Worm (Caenorhabditis elegans): ENCODE measurements around the gene C07B5.3.

The C07B5.3 gene

DNA sequence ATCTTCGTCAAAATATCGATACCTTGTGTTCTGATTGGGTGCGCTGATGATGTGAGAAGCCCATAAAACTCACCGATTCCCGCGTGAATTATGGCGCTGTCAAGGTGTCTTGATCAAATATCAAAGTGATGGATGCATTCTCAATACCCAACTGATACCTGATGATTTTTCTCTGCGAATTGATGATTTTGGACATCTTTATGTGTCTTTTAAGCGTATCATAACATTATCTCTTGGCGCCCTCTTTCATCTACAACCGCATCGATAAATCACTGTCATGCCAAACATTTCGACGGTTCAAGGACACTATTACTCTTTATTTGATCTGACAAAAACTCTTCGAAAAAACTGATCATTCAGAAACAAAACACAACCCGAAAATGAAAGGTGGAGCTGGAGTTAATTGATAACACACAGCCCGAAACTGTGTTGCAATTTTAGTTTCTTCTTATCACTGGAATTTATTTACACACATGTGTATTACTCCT is 24.3 kb upstream of the C07B5.3 start (continued):
- TF ChIP-seq Y48G9A.11 (GFP tag; IDR thresholded peaks at IDR 0.05) (no peak), nhr-6 (tag; optimal IDR thresholded peaks at IDR 0.05) (no peak)

DNA sequence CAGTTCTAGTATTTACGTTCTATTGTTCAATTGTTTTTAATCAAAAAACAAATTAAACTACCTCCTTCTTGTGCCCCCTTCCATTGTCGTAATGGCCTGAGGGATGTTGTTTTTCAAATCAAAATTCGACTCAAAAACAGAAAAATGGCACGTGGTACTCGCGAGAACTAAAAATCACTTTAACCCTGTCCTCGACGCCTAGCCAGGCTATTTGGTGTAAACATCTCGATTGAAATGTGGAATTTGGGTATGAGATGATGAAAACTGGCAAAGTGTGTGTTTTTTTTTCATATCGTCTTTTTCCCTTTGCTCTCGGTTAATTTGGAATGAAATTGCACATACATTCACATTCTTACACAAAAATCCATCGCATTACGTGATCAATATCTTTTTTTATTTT is 23.6 kb upstream of the C07B5.3 start:
- TF ChIP-seq nhr-11 (tag; optimal IDR thresholded peaks at IDR 0.05) (no peak), jun-1 (tag; optimal IDR thresholded peaks at IDR 0.05) (no peak), daf-16 (GFP tag; optimal IDR thresholded peaks at IDR 0.05) (peak in 1 of 2 experiments; percentile 49), daf-16 (tag; optimal IDR thresholded peaks at IDR 0.05) (no peak), D1046.2 (GFP tag; IDR thresholded peaks at IDR 0.05) (no peak)

DNA sequence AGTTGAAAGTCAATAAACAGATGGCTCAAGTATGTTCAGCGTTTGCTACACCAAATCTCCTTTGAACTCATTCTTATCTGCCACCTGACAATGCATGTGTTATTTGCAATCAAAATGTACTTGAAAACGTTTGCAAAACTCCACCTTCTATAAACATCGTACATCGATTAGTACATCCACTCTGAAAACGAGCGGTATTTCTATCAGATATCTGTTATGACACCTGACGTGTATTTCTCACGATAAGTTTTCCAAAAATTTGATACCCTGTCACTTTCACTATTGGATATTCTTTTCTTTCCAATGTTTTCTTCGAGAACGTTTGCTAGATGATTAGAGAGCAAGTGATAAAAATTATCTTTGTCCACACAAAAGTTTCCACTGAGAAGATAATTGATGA is 21.4 kb upstream of the C07B5.3 start:
- TF ChIP-seq daf-16 (GFP tag; optimal IDR thresholded peaks at IDR 0.05) (peak in 1 of 2 experiments; percentile 89), daf-16 (tag; optimal IDR thresholded peaks at IDR 0.05) (no peak), lsy-2 (tag; optimal IDR thresholded peaks at IDR 0.05) (peak in 1 of 2 experiments; percentile 2), fos-1 (tag; optimal IDR thresholded peaks at IDR 0.05) (no peak), nhr-28 (tag; optimal IDR thresholded peaks at IDR 0.05) (peak; percentile 24), nhr-102 (tag; optimal IDR thresholded peaks at IDR 0.05) (no peak), mdl-1 (tag; optimal IDR thresholded peaks at IDR 0.05) (peak in 1 of 2 experiments; percentile 16), spr-3 (GFP tag; optimal IDR thresholded peaks at IDR 0.05) (no peak), unc-62 (GFP tag; optimal IDR thresholded peaks at IDR 0.05 in 1 of 2) (peak in 1 of 2 experiments; percentile 70), unc-62 (tag; optimal IDR thresholded peaks at IDR 0.05) (no peak), nhr-11 (tag; optimal IDR thresholded peaks at IDR 0.05) (peak; percentile 35), hlh-11 (tag; optimal IDR thresholded peaks at IDR 0.05) (peak; percentile 18)

DNA sequence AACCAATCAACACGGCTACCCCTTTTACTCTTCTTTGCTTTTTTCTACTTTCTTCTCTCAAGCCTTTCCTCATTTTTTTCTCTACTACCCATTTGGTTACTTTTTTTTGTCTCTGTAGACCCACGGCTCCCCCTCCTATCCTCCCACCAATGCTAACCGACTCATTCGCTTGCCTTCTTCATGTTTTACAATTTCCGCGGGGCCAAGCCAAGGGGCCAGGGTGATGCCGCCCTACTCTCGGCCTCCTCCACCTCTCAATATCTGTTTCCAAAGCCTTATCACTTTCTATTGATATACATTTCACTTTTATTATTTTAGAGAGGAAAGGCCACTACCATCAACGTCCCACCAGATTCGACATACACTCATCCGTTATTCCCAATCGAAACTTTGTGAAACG is 20.3 kb upstream of the C07B5.3 start, which contains the start of gene F49E2.5:
TSS of gene F49E2.5 (plus strand) at position 301 of the 400 bp plus-strand sequence.
- TF ChIP-seq daf-16 (GFP tag; optimal IDR thresholded peaks at IDR 0.05): peak in 1 of 2 experiments; percentile 0
- no peak for TF ChIP-seq daf-16 (tag; optimal IDR thresholded peaks at IDR 0.05)
- no peak for TF ChIP-seq ceh-20 (GFP tag; IDR thresholded peaks at IDR 0.05)
- TF ChIP-seq aha-1 (tag): peak; percentile 2

DNA sequence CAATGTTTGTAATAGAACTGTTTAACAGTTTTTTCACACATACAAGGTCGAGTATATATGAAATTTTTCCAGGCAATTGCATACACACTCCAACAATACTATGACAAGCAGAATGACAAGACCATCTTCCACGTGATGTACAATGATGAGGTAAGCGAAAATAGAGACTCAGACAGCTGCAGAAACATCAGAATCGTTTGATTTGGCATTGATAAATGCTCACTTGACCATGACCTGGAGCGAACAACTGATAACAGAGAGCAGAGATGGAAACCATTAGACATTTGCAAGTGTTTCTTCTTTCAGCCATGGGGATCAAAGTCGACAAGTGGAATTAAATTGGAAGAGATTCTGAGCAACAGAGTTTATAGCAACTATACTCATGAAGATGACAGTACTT is 17.4 kb upstream of the C07B5.3 start:
- TF ChIP-seq mes-2 (tag; optimal IDR thresholded peaks at IDR 0.05; ENCODE audit: poor library complexity, severe bottlenecking): peak; percentile 53
- TF ChIP-seq mxl-3 (GFP tag; optimal IDR thresholded peaks at IDR 0.05): peak; percentile 70
- no peak for TF ChIP-seq dmd-8 (GFP tag; IDR thresholded peaks at IDR 0.05)
- no peak for TF ChIP-seq fos-1 (tag; optimal IDR thresholded peaks at IDR 0.05)
- TF ChIP-seq mxl-2 (GFP tag; conservative IDR thresholded peaks at IDR 0.05): no peak
- no peak for TF ChIP-seq Y105C5A.15 (GFP tag; IDR thresholded peaks at IDR 0.05)
- peak; percentile 60; the same call in 1 of the 2 replicates for TF ChIP-seq php-3 (GFP tag; IDR thresholded peaks at IDR 0.05)
- no peak for TF ChIP-seq ztf-11 (tag; optimal IDR thresholded peaks at IDR 0.05)
- no peak for TF ChIP-seq nhr-237 (tag; optimal IDR thresholded peaks at IDR 0.05)
- TF ChIP-seq rbr-2 (tag; optimal IDR thresholded peaks at IDR 0.05): no peak
- no peak for TF ChIP-seq egl-27 (tag; optimal IDR thresholded peaks at IDR 0.05)
- no peak for TF ChIP-seq lir-3 (tag; optimal IDR thresholded peaks at IDR 0.05)
- no peak for TF ChIP-seq lin-39 (tag; optimal IDR thresholded peaks at IDR 0.05)
- no peak for TF ChIP-seq ceh-82 (tag; optimal IDR thresholded peaks at IDR 0.05)
- TF ChIP-seq ceh-62 (tag; optimal IDR thresholded peaks at IDR 0.05): no peak
- TF ChIP-seq jun-1 (tag; optimal IDR thresholded peaks at IDR 0.05): no peak
- TF ChIP-seq nhr-10 (tag; optimal IDR thresholded peaks at IDR 0.05): no peak
- TF ChIP-seq arid-1 (GFP tag; conservative IDR thresholded peaks at IDR 0.05): no peak
- peak; percentile 86 for TF ChIP-seq nhr-28 (tag; optimal IDR thresholded peaks at IDR 0.05)
- TF ChIP-seq D1046.2 (GFP tag; IDR thresholded peaks at IDR 0.05): no peak
- TF ChIP-seq tag-97 (GFP tag; IDR thresholded peaks at IDR 0.05): no peak
- no peak for TF ChIP-seq egl-43 (GFP tag; IDR thresholded peaks at IDR 0.05)
- TF ChIP-seq pqm-1 (tag; optimal IDR thresholded peaks at IDR 0.05): peak; percentile 76
- TF ChIP-seq daf-19 (GFP tag; conservative IDR thresholded peaks at IDR 0.05): no peak
- peak; percentile 94 for TF ChIP-seq dmd-6 (GFP tag; IDR thresholded peaks at IDR 0.05)
- no peak for TF ChIP-seq ceh-28 (tag; optimal IDR thresholded peaks at IDR 0.05)
- TF ChIP-seq daf-16 (GFP tag; optimal IDR thresholded peaks at IDR 0.05): no peak
- TF ChIP-seq daf-16 (tag; optimal IDR thresholded peaks at IDR 0.05): peak; percentile 87
- peak; percentile 45 for TF ChIP-seq aha-1 (tag)
- peak; percentile 89 for TF ChIP-seq hlh-30 (tag; optimal IDR thresholded peaks at IDR 0.05; ENCODE audit: insufficient read depth)
- TF ChIP-seq pha-4 (GFP tag; IDR thresholded peaks at IDR 0.05): no peak
- TF ChIP-seq pha-4 (tag; optimal IDR thresholded peaks at IDR 0.05): no peak
- TF ChIP-seq nhr-77 (tag; optimal IDR thresholded peaks at IDR 0.05): peak; percentile 80
